Fruit fly (Drosophila melanogaster): ENCODE data around the gene GluRIIB.

Gene GluRIIB

DNA sequence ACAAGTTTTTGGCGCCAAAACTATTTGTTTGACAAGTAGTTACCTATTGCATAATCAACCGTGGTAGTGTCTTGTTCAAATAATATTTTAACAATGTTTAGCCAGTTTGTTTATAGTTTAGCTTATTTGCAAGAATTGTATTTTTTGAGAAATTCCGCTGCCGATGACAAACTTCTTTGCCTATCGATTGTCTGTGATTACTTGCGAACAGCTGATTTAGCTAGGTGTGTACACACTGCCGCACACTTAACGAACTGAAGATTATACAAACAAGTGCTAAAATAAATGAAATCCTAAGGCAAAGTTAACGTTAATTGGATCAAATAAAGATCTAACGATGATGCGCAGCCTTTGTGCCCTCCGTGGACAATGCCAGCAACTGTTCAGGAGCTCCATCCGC is 32.4 kb upstream of the GluRIIB start, which contains the start of gene Cox11 (continued):
- TF ChIP-seq dysf (GFP tag; IDR thresholded peaks at IDR 0.05) = no peak
- no peak for TF ChIP-seq schlank (tag; optimal IDR thresholded peaks at IDR 0.05)
- no peak for TF ChIP-seq CG14965 (GFP tag; optimal IDR thresholded peaks at IDR 0.05; ENCODE audit: borderline replicate concordance)
- TF ChIP-seq CG10274 (GFP tag; optimal IDR thresholded peaks at IDR 0.05) = no peak
- no peak for TF ChIP-seq gcm2 (GFP tag; optimal IDR thresholded peaks at IDR 0.05)
- TF ChIP-seq vnd (GFP tag; IDR thresholded peaks at IDR 0.05; ENCODE audit: partially characterized antibody) = 0 out of 3 replicates have a peak, but pooled peaks have one; percentile 44
- TF ChIP-seq MTF-1 (GFP tag; optimal IDR thresholded peaks at IDR 0.05; ENCODE audit: borderline replicate concordance) = no peak
- TF ChIP-seq Lhr (GFP tag; optimal IDR thresholded peaks at IDR 0.05) = no peak
- TF ChIP-seq unc-4 (GFP tag; IDR thresholded peaks at IDR 0.05; ENCODE audit: partially characterized antibody) = peak; percentile 46; the same call in 1 of the 2 replicates
- no peak for TF ChIP-seq fu2 (GFP tag; optimal IDR thresholded peaks at IDR 0.05)
- TF ChIP-seq CG34224 (GFP tag; IDR thresholded peaks at IDR 0.05; ENCODE audit: partially characterized antibody) = peak; percentile 61; the same call in 1 of the 3 replicates
- peak; percentile 45; the same call in 1 of the 2 replicates for TF ChIP-seq nerfin-2 (GFP tag; IDR thresholded peaks at IDR 0.05; ENCODE audit: partially characterized antibody)
- TF ChIP-seq CG4360 (GFP tag; IDR thresholded peaks at IDR 0.05) = no peak
- TF ChIP-seq Gsc (GFP tag; IDR thresholded peaks at IDR 0.05) = no peak
- no peak for TF ChIP-seq esg (GFP tag; conservative IDR thresholded peaks at IDR 0.05)
- TF ChIP-seq CG14710 (tag; optimal IDR thresholded peaks at IDR 0.05) = peak; percentile 99
- no peak for TF ChIP-seq vfl (GFP tag; optimal IDR thresholded peaks at IDR 0.05)
- TF ChIP-seq hb (GFP tag; IDR thresholded peaks at IDR 0.05; ENCODE audit: partially characterized antibody) = peak; percentile 55; the same call in 1 of the 3 replicates
- TF ChIP-seq Pdp1 (GFP tag; optimal IDR thresholded peaks at IDR 0.05) = peak in 1 of 2 experiments; percentile 58
- peak; percentile 34; the same call in 1 of the 2 replicates for TF ChIP-seq Bgb (GFP tag; IDR thresholded peaks at IDR 0.05; ENCODE audit: partially characterized antibody)
- TF ChIP-seq kay (GFP tag; optimal IDR thresholded peaks at IDR 0.05) = no peak
- TF ChIP-seq CG34376 (GFP tag; optimal IDR thresholded peaks at IDR 0.05) = no peak
- peak; percentile 64; the same call in 1 of the 2 replicates for TF ChIP-seq tna (GFP tag; IDR thresholded peaks at IDR 0.05; ENCODE audit: partially characterized antibody)
- TF ChIP-seq D19A (tag; optimal IDR thresholded peaks at IDR 0.05) = no peak
- peak; percentile 60; the same call in 2 of the 3 replicates for TF ChIP-seq Opbp (GFP tag; IDR thresholded peaks at IDR 0.05; ENCODE audit: partially characterized antibody)
- no peak for TF ChIP-seq vvl (GFP tag; IDR thresholded peaks at IDR 0.05)
- TF ChIP-seq CG4707 (GFP tag; optimal IDR thresholded peaks at IDR 0.05) = no peak
- TF ChIP-seq tll (GFP tag; optimal IDR thresholded peaks at IDR 0.05) = no peak
- no peak for TF ChIP-seq sr (GFP tag; IDR thresholded peaks at IDR 0.05)
- TF ChIP-seq Ptx1 (GFP tag; IDR thresholded peaks at IDR 0.05) = no peak
- no peak for TF ChIP-seq jing (GFP tag; optimal IDR thresholded peaks at IDR 0.05)
- TF ChIP-seq hbn (GFP tag; IDR thresholded peaks at IDR 0.05; ENCODE audit: partially characterized antibody) = peak; percentile 27; the same call in 1 of the 2 replicates
- no peak for TF ChIP-seq en (GFP tag; optimal IDR thresholded peaks at IDR 0.05)
- peak; percentile 25 for TF ChIP-seq zen (tag; optimal IDR thresholded peaks at IDR 0.05)
- TF ChIP-seq Doc3 (GFP tag; IDR thresholded peaks at IDR 0.05; ENCODE audit: partially characterized antibody) = 0 out of 3 replicates have a peak, but pooled peaks have one; percentile 20
- no peak for TF ChIP-seq CG2889 (GFP tag; IDR thresholded peaks at IDR 0.05)
- no peak for TF ChIP-seq CG7745 (tag; optimal IDR thresholded peaks at IDR 0.05)
- peak; percentile 35 for TF ChIP-seq pzg (GFP tag; optimal IDR thresholded peaks at IDR 0.05)
- no peak for TF ChIP-seq Vsx1 (GFP tag; optimal IDR thresholded peaks at IDR 0.05)
- TF ChIP-seq CG18011 (GFP tag; optimal IDR thresholded peaks at IDR 0.05) = no peak
- peak; percentile 77 for TF ChIP-seq HLH4C (GFP tag; IDR thresholded peaks at IDR 0.05; ENCODE audit: partially characterized antibody)
- no peak for TF ChIP-seq CG11723 (GFP tag; optimal IDR thresholded peaks at IDR 0.05)
- no peak for TF ChIP-seq CG4617 (GFP tag; optimal IDR thresholded peaks at IDR 0.05; ENCODE audit: borderline replicate concordance)
- no peak for TF ChIP-seq CG1024 (GFP tag; IDR thresholded peaks at IDR 0.05)
- no peak for TF ChIP-seq CG2712 (tag; optimal IDR thresholded peaks at IDR 0.05)
- no peak for TF ChIP-seq CG18262 (tag; optimal IDR thresholded peaks at IDR 0.05)
- TF ChIP-seq CG31441 (GFP tag; IDR thresholded peaks at IDR 0.05) = no peak
- TF ChIP-seq corto (GFP tag; optimal IDR thresholded peaks at IDR 0.05) = no peak

All from whole organism, embryonic.